Worm (Caenorhabditis elegans): ENCODE data around the gene clec-70.

ce11 chrIV:3917405-3917804, 15.1 kb upstream of the clec-70 start, which contains the start of gene F56D6.14:
- TF ChIP-seq dao-5 (tag; optimal IDR thresholded peaks at IDR 0.05), result no peak
- TF ChIP-seq him-1 (tag; optimal IDR thresholded peaks at IDR 0.05), result no peak
